Fruit fly (Drosophila melanogaster): ENCODE results near the gene Doc3.
A peak's percentile ranks its signal among the peaks of the same experiment; 100 is the strongest.

dm6 chr3L:9019196-9019662 lies 14.2 kb downstream of the Doc3 start, which contains the start of gene Doc2:
- TF ChIP-seq eve (GFP tag; optimal IDR thresholded peaks at IDR 0.05): no peak
- no peak for TF ChIP-seq Scr (GFP tag; IDR thresholded peaks at IDR 0.05; ENCODE audit: partially characterized antibody)
- TF ChIP-seq maf-S (GFP tag; optimal IDR thresholded peaks at IDR 0.05): no peak
- TF ChIP-seq ro (GFP tag; IDR thresholded peaks at IDR 0.05): no peak
- TF ChIP-seq CG30403 (GFP tag; optimal IDR thresholded peaks at IDR 0.05): no peak
- no peak for TF ChIP-seq CG17186 (GFP tag; optimal IDR thresholded peaks at IDR 0.05)
- TF ChIP-seq CG11398 (GFP tag; optimal IDR thresholded peaks at IDR 0.05): no peak
- peak; percentile 97 for TF ChIP-seq CG10321 (GFP tag; IDR thresholded peaks at IDR 0.05)
- TF ChIP-seq fd96Cb (tag; optimal IDR thresholded peaks at IDR 0.05): no peak

Measured in whole organism, embryonic.